Worm (Caenorhabditis elegans) whole organism, L2 larva: Measurements from ENCODE around the gene twk-4.
A peak's percentile ranks its signal among the peaks of the same experiment; 100 is the strongest.

Experiments
- ceh-82 ChIP-seq: fragments of 150-350 bp; optimal IDR thresholded peaks from 2 replicates; lab custom pipeline; 2014; ENCODE audit warnings: missing biosample characterization, missing genetic modification characterization
- mab-5 ChIP-seq: fragments of 150-350 bp; optimal IDR thresholded peaks from 2 replicates; lab custom pipeline; 2014; ENCODE audit warnings: missing biosample characterization, missing genetic modification characterization
- unc-62 ChIP-seq: fragments of 150-350 bp; optimal IDR thresholded peaks from 2 replicates; lab custom pipeline; 2014; ENCODE audit warnings: missing biosample characterization, missing genetic modification reagents, missing genetic modification characterization

- TF ChIP-seq unc-62 (GFP tag; lab: Kevin White, UChicago) (no peak), ceh-82 (tag; lab: Kevin White, UChicago) (no peak), mab-5 (peak; percentile 32)
Observed at ce11 chrII:9242804-9243203, 48.7 kb upstream of the twk-4 start.
